Fruit fly (Drosophila melanogaster) Kc167 (cell line): ENCODE measurements around the gene CG13082.

ENCODE experiments used
- Myc ChIP-seq: fragments of >200 bp; optimal IDR thresholded peaks from 2 replicates; lab custom pipeline; 2017; ENCODE audit warnings: missing external identifiers
- Sin3A ChIP-seq: fragments of >200 bp; optimal IDR thresholded peaks from 2 replicates; lab custom pipeline; 2018; ENCODE audit warnings: missing external identifiers
- h ChIP-seq: fragments of >200 bp; optimal IDR thresholded peaks from 3 replicates; lab custom pipeline; 2018; ENCODE audit warnings: missing external identifiers
- insv ChIP-seq: fragments of >200 bp; optimal IDR thresholded peaks from 3 replicates; lab custom pipeline; 2018; ENCODE audit warnings: missing external identifiers
- psq ChIP-seq: fragments of >200 bp; optimal IDR thresholded peaks from 2 replicates; lab custom pipeline; 2017; ENCODE audit warnings: missing external identifiers
- ttk ChIP-seq: sonication (Bioruptor generic); optimal IDR thresholded peaks from 2 replicates; lab custom pipeline; 2017; ENCODE audit warnings: missing external identifiers

The CG13082 gene

DNA sequence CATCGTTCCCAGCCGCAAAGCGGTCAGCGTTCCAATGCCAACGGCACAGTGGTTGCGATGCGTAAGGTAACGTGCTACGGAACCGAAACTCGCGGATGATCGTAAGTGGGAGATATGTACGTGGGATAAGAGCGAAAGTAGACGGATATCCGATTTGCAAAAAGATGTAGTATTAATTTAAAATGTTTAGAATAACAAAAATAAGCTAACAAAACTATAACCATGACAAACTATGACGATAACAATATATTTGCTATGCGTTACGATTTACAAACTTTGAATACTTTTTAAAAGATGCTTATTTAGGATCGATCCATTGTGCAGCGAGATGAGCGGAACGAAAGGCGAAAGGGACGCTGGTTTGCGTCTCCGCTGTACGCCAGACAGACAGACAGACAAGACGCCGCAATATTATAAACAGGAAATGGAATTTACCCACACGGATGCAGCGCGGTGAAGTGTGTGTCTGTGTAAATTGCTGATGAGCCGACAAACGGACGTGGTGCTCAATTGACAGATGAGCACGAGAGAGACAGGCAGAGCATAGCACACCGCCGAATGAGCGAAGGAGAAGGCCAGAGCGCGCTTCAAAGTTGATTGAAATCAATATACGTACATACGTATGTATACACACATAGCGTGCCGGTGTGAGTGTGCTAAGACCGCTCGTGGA, 37.5 kb downstream of the CG13082 start:
- TF ChIP-seq Sin3A (lab: Kevin White, UChicago) (no peak), psq (no peak), ttk (lab: Kevin White, UChicago) (no peak), h (lab: Kevin White, UChicago) (no peak), insv (no peak), Myc (no peak)

DNA sequence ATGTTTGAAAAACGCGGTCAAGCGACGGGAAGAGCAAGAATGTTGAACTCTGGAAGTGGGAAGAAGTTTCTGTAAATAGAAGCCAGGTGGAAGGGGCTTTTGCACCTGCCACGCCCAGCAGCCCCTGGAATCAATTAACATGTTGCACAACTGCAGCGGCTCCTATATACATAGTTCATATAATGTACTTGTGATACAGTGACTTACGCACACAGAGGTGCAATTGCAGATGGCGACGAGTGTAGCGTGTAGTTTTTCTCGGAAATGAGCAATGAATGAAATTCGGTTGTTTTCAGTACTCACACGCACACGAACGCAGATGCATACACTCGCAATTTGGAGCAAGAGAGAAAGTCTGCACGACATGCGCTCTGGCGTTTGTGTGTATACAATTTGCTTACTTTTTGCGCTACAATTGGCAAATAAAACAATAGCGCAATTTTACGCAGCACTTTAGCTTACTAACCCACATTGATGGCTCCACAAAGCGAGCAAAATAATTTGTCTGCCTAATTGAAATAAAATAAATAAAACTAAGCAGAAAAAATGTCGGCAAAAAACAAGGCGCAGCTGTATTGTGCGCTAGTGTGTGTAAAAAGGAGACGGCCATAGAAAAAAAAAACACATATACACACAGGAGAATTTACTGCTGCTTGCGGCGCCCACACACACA, 38.2 kb downstream of the CG13082 start:
- TF ChIP-seq psq: no peak
- TF ChIP-seq h (lab: Kevin White, UChicago): no peak
- no peak for TF ChIP-seq ttk (lab: Kevin White, UChicago)
- TF ChIP-seq insv: no peak

DNA sequence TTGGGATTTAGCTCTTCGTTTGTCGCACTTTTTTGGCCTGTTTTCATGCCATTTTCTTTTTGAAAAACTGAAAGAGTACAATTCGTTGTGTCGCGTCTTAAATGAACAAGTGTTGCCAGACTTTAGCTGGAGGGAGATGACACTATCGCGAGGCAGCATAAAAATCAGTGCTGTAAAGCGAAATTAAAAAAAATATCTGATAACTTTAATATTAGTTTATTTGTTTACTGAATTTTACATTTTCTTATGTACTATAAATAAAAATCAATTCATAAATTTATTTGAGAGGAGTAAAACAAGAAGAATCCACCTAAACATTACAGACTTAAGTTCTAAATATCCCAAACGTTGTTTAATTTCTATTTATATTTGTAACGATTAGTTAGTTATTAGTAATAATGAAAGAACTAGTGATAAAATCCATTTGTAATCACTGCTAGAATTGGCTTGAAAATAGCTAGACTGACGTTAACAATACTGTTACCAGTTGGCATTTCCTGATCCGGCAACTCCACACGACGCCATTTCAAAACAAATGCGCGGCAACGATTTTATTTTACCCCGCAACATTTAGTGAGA, 39.1 kb downstream of the CG13082 start, which contains the start of the genes spi and msb1l:
Gene spi (minus strand): TSS at position 129 of the 579 bp plus-strand sequence.
Gene msb1l (plus strand): TSS at position 515 of the 579 bp plus-strand sequence.
- TF ChIP-seq ttk (lab: Kevin White, UChicago): no peak
- TF ChIP-seq Sin3A (lab: Kevin White, UChicago): no peak
- no peak for TF ChIP-seq psq
- no peak for TF ChIP-seq insv
- no peak for TF ChIP-seq h (lab: Kevin White, UChicago)
- no peak for TF ChIP-seq Myc

DNA sequence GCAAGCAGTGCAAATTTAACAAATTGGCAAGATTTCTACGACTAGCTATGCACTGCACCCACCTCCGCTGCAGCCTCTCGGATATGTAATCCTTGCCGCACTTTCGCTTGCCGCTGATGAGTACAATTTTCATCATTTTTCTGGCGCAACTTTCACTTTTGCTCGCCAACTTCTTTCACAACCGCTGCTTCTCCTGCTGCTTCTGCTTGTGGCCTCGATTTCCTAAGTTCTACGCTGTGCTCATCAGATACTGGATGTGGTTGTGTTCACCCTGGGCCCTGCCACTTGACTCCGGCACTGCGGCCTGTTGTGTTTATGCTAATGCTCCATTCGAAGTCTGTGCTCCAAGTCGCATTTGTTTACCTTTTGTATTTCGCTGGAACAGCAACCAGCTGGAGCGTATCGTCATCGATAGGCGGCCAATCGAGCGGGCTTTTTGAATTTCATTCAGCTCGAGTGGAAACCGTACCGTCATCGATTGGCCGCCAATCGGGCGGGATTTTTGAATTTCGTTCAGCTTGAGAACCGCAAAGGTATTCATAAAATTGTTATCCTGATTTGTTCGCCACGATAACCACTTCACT, 41.9 kb downstream of the CG13082 start, which contains the start of gene Pmvk:
Gene Pmvk (minus strand): TSS at position 357 of the 584 bp plus-strand sequence.
- TF ChIP-seq insv (no peak), psq (no peak), h (lab: Kevin White, UChicago) (no peak), Myc (no peak), Sin3A (lab: Kevin White, UChicago) (no peak), ttk (lab: Kevin White, UChicago) (no peak)

- TF ChIP-seq insv (no peak), h (lab: Kevin White, UChicago) (no peak), Myc (no peak), ttk (lab: Kevin White, UChicago) (no peak), psq (no peak), Sin3A (lab: Kevin White, UChicago) (no peak)
These were observed 44.0 kb downstream of the CG13082 start, which contains the start of gene Hakai for dm6 chr2L:19582185-19582584. Hakai (minus strand) TSS chr2L:19582474.

- no peak for TF ChIP-seq h (lab: Kevin White, UChicago)
- TF ChIP-seq ttk (lab: Kevin White, UChicago): no peak
- TF ChIP-seq psq: no peak
- TF ChIP-seq Sin3A (lab: Kevin White, UChicago): no peak
- no peak for TF ChIP-seq insv
- no peak for TF ChIP-seq Myc
These were observed 45.7 kb downstream of the CG13082 start, which contains the start of the genes PCNA2 and CG10366 for dm6 chr2L:19583926-19584392. PCNA2 (minus strand) TSS chr2L:19583990. CG10366 (plus strand) TSS chr2L:19584235.

- TF ChIP-seq Myc: no peak
- no peak for TF ChIP-seq h (lab: Kevin White, UChicago)
- TF ChIP-seq Sin3A (lab: Kevin White, UChicago): no peak
- TF ChIP-seq insv: no peak
- no peak for TF ChIP-seq ttk (lab: Kevin White, UChicago)
- TF ChIP-seq psq: no peak
These were observed 48.5 kb downstream of the CG13082 start, which contains the start of gene Lar for dm6 chr2L:19586436-19587333. Lar (plus strand) TSS chr2L:19586623.

- TF ChIP-seq insv (no peak), ttk (lab: Kevin White, UChicago) (no peak), h (lab: Kevin White, UChicago) (no peak), Sin3A (lab: Kevin White, UChicago) (no peak), Myc (no peak), psq (no peak)
These were observed 49.1 kb downstream of the CG13082 start for dm6 chr2L:19587334-19587659.

dm6 chr2L:19588924-19589323, 50.7 kb downstream of the CG13082 start:
- TF ChIP-seq insv: no peak
- TF ChIP-seq Sin3A (lab: Kevin White, UChicago): no peak
- no peak for TF ChIP-seq psq
- no peak for TF ChIP-seq ttk (lab: Kevin White, UChicago)
- no peak for TF ChIP-seq Myc
- TF ChIP-seq h (lab: Kevin White, UChicago): no peak
